Worm (Caenorhabditis elegans): ENCODE measurements around the gene T05C12.8.

Gene T05C12.8

ce11 chrII:8187516-8187915 lies 2.8 kb downstream of the T05C12.8 start:
- TF ChIP-seq unc-42 (tag; optimal IDR thresholded peaks at IDR 0.05), result no peak
- TF ChIP-seq T23F11.4 (GFP tag; optimal IDR thresholded peaks at IDR 0.05), result no peak
- TF ChIP-seq fax-1 (tag; optimal IDR thresholded peaks at IDR 0.05), result no peak
- no peak for TF ChIP-seq madf-2 (tag; optimal IDR thresholded peaks at IDR 0.05)

- TF ChIP-seq ama-1 (optimal IDR thresholded peaks at IDR 0.05) (no peak), hlh-30 (tag; optimal IDR thresholded peaks at IDR 0.05; ENCODE audit: insufficient read depth) (peak; percentile 2), lin-11 (tag; optimal IDR thresholded peaks at IDR 0.05) (no peak), sdc-2 (tag; optimal IDR thresholded peaks at IDR 0.05) (no peak), ceh-31 (tag; optimal IDR thresholded peaks at IDR 0.05) (peak; percentile 68), unc-55 (GFP tag; optimal IDR thresholded peaks at IDR 0.05) (peak; percentile 86), nhr-11 (tag; optimal IDR thresholded peaks at IDR 0.05) (no peak), npax-4 (tag; optimal IDR thresholded peaks at IDR 0.05) (no peak), hlh-6 (tag; optimal IDR thresholded peaks at IDR 0.05) (no peak), pqm-1 (tag; optimal IDR thresholded peaks at IDR 0.05) (no peak), nfya-1 (tag; optimal IDR thresholded peaks at IDR 0.05) (peak; percentile 94), pax-1 (tag; optimal IDR thresholded peaks at IDR 0.05) (peak; percentile 82), elt-4 (tag; optimal IDR thresholded peaks at IDR 0.05) (no peak), unc-3 (GFP tag; conservative IDR thresholded peaks at IDR 0.05) (no peak), unc-3 (tag; optimal IDR thresholded peaks at IDR 0.05) (no peak), pha-4 (tag; optimal IDR thresholded peaks at IDR 0.05) (no peak), ceh-2 (tag; optimal IDR thresholded peaks at IDR 0.05) (no peak), eyg-1 (tag; optimal IDR thresholded peaks at IDR 0.05) (no peak), sox-2 (GFP tag; IDR thresholded peaks at IDR 0.05) (no peak), F13H6.1 (tag; optimal IDR thresholded peaks at IDR 0.05) (peak; percentile 5), Y22D7AL.16 (tag; optimal IDR thresholded peaks at IDR 0.05) (peak; percentile 28), lim-6 (tag; optimal IDR thresholded peaks at IDR 0.05) (no peak), dmd-4 (tag; optimal IDR thresholded peaks at IDR 0.05; ENCODE audit: borderline replicate concordance) (no peak), unc-86 (tag; optimal IDR thresholded peaks at IDR 0.05) (peak; percentile 66), rnt-1 (tag; optimal IDR thresholded peaks at IDR 0.05) (peak; percentile 69), ceh-45 (GFP tag; IDR thresholded peaks at IDR 0.05) (no peak), ref-2 (tag; optimal IDR thresholded peaks at IDR 0.05) (peak; percentile 70), pag-3 (tag; optimal IDR thresholded peaks at IDR 0.05; ENCODE audit: borderline replicate concordance) (no peak), ceh-22 (tag; optimal IDR thresholded peaks at IDR 0.05) (no peak), ets-4 (tag; optimal IDR thresholded peaks at IDR 0.05) (peak; percentile 12), tbx-7 (tag; optimal IDR thresholded peaks at IDR 0.05) (no peak), ahr-1 (tag; optimal IDR thresholded peaks at IDR 0.05) (no peak), unc-42 (tag; optimal IDR thresholded peaks at IDR 0.05) (peak; percentile 84), mec-3 (tag; optimal IDR thresholded peaks at IDR 0.05; ENCODE audit: borderline replicate concordance) (no peak), fkh-6 (tag; optimal IDR thresholded peaks at IDR 0.05) (no peak), ztf-16 (tag; optimal IDR thresholded peaks at IDR 0.05) (no peak), che-1 (tag; optimal IDR thresholded peaks at IDR 0.05) (no peak), zip-5 (tag; optimal IDR thresholded peaks at IDR 0.05) (no peak), sox-4 (tag; optimal IDR thresholded peaks at IDR 0.05) (no peak), ceh-19 (GFP tag; optimal IDR thresholded peaks at IDR 0.05) (peak; percentile 35), C38D4.7 (GFP tag; optimal IDR thresholded peaks at IDR 0.05) (no peak), K09A11.1 (tag; optimal IDR thresholded peaks at IDR 0.05; ENCODE audit: insufficient read depth) (peak; percentile 0), ceh-9 (tag; optimal IDR thresholded peaks at IDR 0.05) (no peak), pha-2 (tag; optimal IDR thresholded peaks at IDR 0.05) (no peak), hlh-15 (tag; optimal IDR thresholded peaks at IDR 0.05) (no peak), ceh-34 (tag; optimal IDR thresholded peaks at IDR 0.05) (peak; percentile 69), ceh-24 (tag; optimal IDR thresholded peaks at IDR 0.05) (no peak), ceh-48 (tag; optimal IDR thresholded peaks at IDR 0.05) (peak; percentile 24), dve-1 (tag; optimal IDR thresholded peaks at IDR 0.05) (peak; percentile 33), madf-2 (tag; optimal IDR thresholded peaks at IDR 0.05) (no peak), fax-1 (tag; optimal IDR thresholded peaks at IDR 0.05) (peak; percentile 31)
Measured at ce11 chrII:8185016-8185493, 5.3 kb downstream of the T05C12.8 start, which contains the start of the genes mig-5 and cct-1. Gene mig-5 (minus strand): TSS chrII:8185023. Gene cct-1 (plus strand): TSS chrII:8185443.
